Worm (Caenorhabditis elegans) whole organism, L2 larva: ENCODE data around the gene fntb-1.

Experiments used
- C34F6.9 ChIP-seq: fragments of 150-350 bp; optimal IDR thresholded peaks from 2 replicates; lab custom pipeline; 2014; ENCODE audit warnings: missing biosample characterization, missing genetic modification characterization
- F13H6.1 ChIP-seq: sonication (generic microtip); optimal IDR thresholded peaks from 2 replicates; lab custom pipeline; 2016; ENCODE audit warnings: missing genetic modification characterization, missing compliant biosample characterization
- R02D3.7 ChIP-seq: fragments of 150-350 bp; optimal IDR thresholded peaks from 2 replicates; lab custom pipeline; 2014; ENCODE audit warnings: missing biosample characterization, missing genetic modification characterization
- Y55F3AM.14 ChIP-seq: fragments of 200-800 bp; sonication (Bioruptor generic); optimal IDR thresholded peaks from 2 replicates; lab custom pipeline; 2018; ENCODE audit warnings: mild to moderate bottlenecking, missing genetic modification characterization, missing compliant biosample characterization
- ZK546.5 ChIP-seq: sonication (generic microtip); optimal IDR thresholded peaks from 2 replicates; lab custom pipeline; 2017; ENCODE audit warnings: missing biosample characterization, missing genetic modification characterization
- alr-1 ChIP-seq: fragments of 150-350 bp; optimal IDR thresholded peaks from 2 replicates; lab custom pipeline; 2014; ENCODE audit warnings: missing biosample characterization, missing genetic modification characterization
- ama-1 ChIP-seq: fragments of 150-350 bp; optimal IDR thresholded peaks from 2 replicates; lab custom pipeline; 2018; ENCODE audit warnings: inconsistent platforms
- blmp-1 ChIP-seq: sonication (generic microtip); optimal IDR thresholded peaks from 2 replicates; lab custom pipeline; 2017; ENCODE audit warnings: missing genetic modification characterization, mild to moderate bottlenecking, missing compliant biosample characterization, antibody characterized with exemption, moderate library complexity; ENCODE audit not compliant: insufficient read depth
- ceh-16 ChIP-seq: fragments of 150-350 bp; optimal IDR thresholded peaks from 2 replicates; lab custom pipeline; 2014; ENCODE audit warnings: missing biosample characterization, missing genetic modification characterization
- crh-2 ChIP-seq: sonication (generic microtip); optimal IDR thresholded peaks from 2 replicates; lab custom pipeline; 2017; ENCODE audit warnings: missing biosample characterization, missing genetic modification characterization
- dmd-4 ChIP-seq: sonication (generic microtip); optimal IDR thresholded peaks from 2 replicates; lab custom pipeline; 2017; ENCODE audit warnings: missing biosample characterization, missing genetic modification characterization
- egl-27 ChIP-seq: sonication (generic microtip); optimal IDR thresholded peaks from 3 replicates; lab custom pipeline; 2017; ENCODE audit warnings: missing biosample characterization, missing genetic modification reagents, missing genetic modification characterization
- elt-1 ChIP-seq: fragments of 150-350 bp; optimal IDR thresholded peaks from 2 replicates; lab custom pipeline; 2014; ENCODE audit warnings: missing biosample characterization, missing genetic modification characterization
- gmeb-1 ChIP-seq: fragments of 150-350 bp; optimal IDR thresholded peaks from 2 replicates; lab custom pipeline; 2014; ENCODE audit warnings: missing biosample characterization, missing genetic modification characterization
- lin-11 ChIP-seq: fragments of 150-350 bp; sonication (generic microtip); optimal IDR thresholded peaks from 2 replicates; lab custom pipeline; 2014; ENCODE audit warnings: missing biosample characterization, missing genetic modification characterization, inconsistent platforms, mixed read lengths
- lin-13 ChIP-seq: fragments of 150-350 bp; optimal IDR thresholded peaks from 2 replicates; lab custom pipeline; 2014; ENCODE audit warnings: missing biosample characterization, missing genetic modification reagents, missing genetic modification characterization
- lin-39 ChIP-seq: fragments of 150-350 bp; optimal IDR thresholded peaks from 2 replicates; lab custom pipeline; 2014; ENCODE audit warnings: missing biosample characterization, missing genetic modification reagents, missing genetic modification characterization
- lsy-2 ChIP-seq, 2 experiments: fragments of 150-350 bp in 1 of 2; sonication (generic microtip) in 1 of 2; optimal IDR thresholded peaks; 2 replicates each; lab custom pipeline; 2014 to 2017; ENCODE audit warnings: missing biosample characterization in 2 of 2, missing genetic modification characterization in 2 of 2
- mab-5 ChIP-seq: fragments of 150-350 bp; optimal IDR thresholded peaks from 2 replicates; lab custom pipeline; 2014; ENCODE audit warnings: missing biosample characterization, missing genetic modification characterization
- nhr-10 ChIP-seq: sonication (generic microtip); optimal IDR thresholded peaks from 2 replicates; lab custom pipeline; 2017; ENCODE audit warnings: missing biosample characterization, missing genetic modification characterization
- nhr-11 ChIP-seq: fragments of 150-350 bp; optimal IDR thresholded peaks from 2 replicates; lab custom pipeline; 2014; ENCODE audit warnings: missing biosample characterization, missing genetic modification characterization
- nhr-12 ChIP-seq: fragments of 150-350 bp; optimal IDR thresholded peaks from 2 replicates; lab custom pipeline; 2014; ENCODE audit warnings: missing biosample characterization, missing genetic modification characterization
- nhr-129 ChIP-seq: fragments of 150-350 bp; optimal IDR thresholded peaks from 2 replicates; lab custom pipeline; 2014; ENCODE audit warnings: missing biosample characterization, missing genetic modification characterization
- nhr-21 ChIP-seq: fragments of 150-350 bp; optimal IDR thresholded peaks from 2 replicates; lab custom pipeline; 2014; ENCODE audit warnings: missing biosample characterization, missing genetic modification characterization
- nhr-23 ChIP-seq: fragments of 150-350 bp; optimal IDR thresholded peaks from 2 replicates; lab custom pipeline; 2014; ENCODE audit warnings: missing biosample characterization, missing genetic modification reagents, missing genetic modification characterization
- nhr-25 ChIP-seq: fragments of 150-350 bp; sonication (generic microtip); optimal IDR thresholded peaks from 3 replicates; lab custom pipeline; 2014; ENCODE audit warnings: missing biosample characterization, missing genetic modification characterization
- nhr-77 ChIP-seq: fragments of 150-350 bp; optimal IDR thresholded peaks from 2 replicates; lab custom pipeline; 2014; ENCODE audit warnings: missing biosample characterization, missing genetic modification characterization
- peb-1 ChIP-seq: fragments of 150-350 bp; optimal IDR thresholded peaks from 2 replicates; lab custom pipeline; 2014; ENCODE audit warnings: missing biosample characterization, missing genetic modification characterization
- sem-4 ChIP-seq: fragments of 150-350 bp; optimal IDR thresholded peaks from 2 replicates; lab custom pipeline; 2014; ENCODE audit warnings: missing biosample characterization, missing genetic modification reagents, missing genetic modification characterization
- skn-1 ChIP-seq: sonication (generic microtip); optimal IDR thresholded peaks from 2 replicates; lab custom pipeline; 2017; ENCODE audit warnings: missing biosample characterization, missing genetic modification characterization
- sma-3 ChIP-seq: sonication (generic microtip); optimal IDR thresholded peaks from 2 replicates; lab custom pipeline; 2016; ENCODE audit warnings: missing genetic modification reagents, missing genetic modification characterization, missing compliant biosample characterization
- sma-9 ChIP-seq, 2 experiments: fragments of 150-350 bp in 1 of 2; sonication (generic microtip) in 1 of 2; optimal IDR thresholded peaks; 2 replicates each; lab custom pipeline; 2014 to 2016; ENCODE audit warnings: missing genetic modification characterization in 2 of 2, mild to moderate bottlenecking in 1 of 2, missing biosample characterization in 1 of 2, missing compliant biosample characterization in 1 of 2, missing genetic modification reagents in 1 of 2, moderate library complexity in 1 of 2
- snpc-4 ChIP-seq: fragments of 150-350 bp; optimal IDR thresholded peaks from 2 replicates; lab custom pipeline; 2014; ENCODE audit warnings: missing biosample characterization, missing genetic modification characterization
- unc-39 ChIP-seq: fragments of 150-350 bp; optimal IDR thresholded peaks from 2 replicates; lab custom pipeline; 2014; ENCODE audit warnings: missing biosample characterization, missing genetic modification characterization
- unc-55 ChIP-seq: fragments of 150-350 bp; sonication (generic microtip); optimal IDR thresholded peaks from 3 replicates; lab custom pipeline; 2014; ENCODE audit warnings: missing biosample characterization, missing genetic modification reagents, missing genetic modification characterization
- unc-62 ChIP-seq: fragments of 150-350 bp; optimal IDR thresholded peaks from 2 replicates; lab custom pipeline; 2014; ENCODE audit warnings: missing biosample characterization, missing genetic modification reagents, missing genetic modification characterization
- ztf-1 ChIP-seq: fragments of 200-800 bp; sonication (Bioruptor generic); conservative IDR thresholded peaks from 2 replicates; pipeline ENCODE4 v1.3.6; 2022; ENCODE audit warnings: missing genetic modification characterization, missing compliant biosample characterization
- ztf-11 ChIP-seq: sonication (generic microtip); optimal IDR thresholded peaks from 2 replicates; lab custom pipeline; 2017; ENCODE audit warnings: missing biosample characterization, missing genetic modification characterization
- ztf-4 ChIP-seq: fragments of 150-350 bp; optimal IDR thresholded peaks from 2 replicates; lab custom pipeline; 2014; ENCODE audit warnings: missing biosample characterization, missing genetic modification characterization

Gene fntb-1

ce11 chrV:14414964-14415564 is 32.4 kb upstream of the fntb-1 start, which contains the start of the genes nxf-1 and C15H11.11 (continued):
- peak; percentile 71 for TF ChIP-seq sma-9 (GFP tag; optimal IDR thresholded peaks at IDR 0.05; lab: Kevin White, UChicago)
- no peak for TF ChIP-seq sma-9 (tag; optimal IDR thresholded peaks at IDR 0.05; lab: Kevin White, UChicago)
- TF ChIP-seq nhr-77: no peak
- TF ChIP-seq nhr-129: peak; percentile 61
- no peak for TF ChIP-seq elt-1
- peak; percentile 81 for TF ChIP-seq gmeb-1
- TF ChIP-seq nhr-23 (tag; lab: Kevin White, UChicago): no peak
- TF ChIP-seq ceh-16 (tag; lab: Kevin White, UChicago): no peak
- TF ChIP-seq ztf-11 (tag; lab: Kevin White, UChicago): no peak
- TF ChIP-seq nhr-11 (tag; lab: Kevin White, UChicago): no peak
- TF ChIP-seq ztf-1: no peak
- no peak for TF ChIP-seq alr-1 (tag; lab: Kevin White, UChicago)
- no peak for TF ChIP-seq nhr-10 (tag; lab: Kevin White, UChicago)
- TF ChIP-seq snpc-4 (tag; lab: Kevin White, UChicago): peak; percentile 19
- no peak for TF ChIP-seq blmp-1 (tag; lab: Kevin White, UChicago)
- peak; percentile 84 for TF ChIP-seq C34F6.9 (tag; lab: Kevin White, UChicago)
- TF ChIP-seq ztf-4 (tag; lab: Kevin White, UChicago): no peak
- peak; percentile 73 for TF ChIP-seq sma-3 (GFP tag; lab: Kevin White, UChicago)
- TF ChIP-seq Y55F3AM.14 (GFP tag; lab: Kevin White, UChicago): no peak
- no peak for TF ChIP-seq unc-39 (tag; lab: Kevin White, UChicago)
- peak; percentile 83 for TF ChIP-seq crh-2
- TF ChIP-seq mab-5: no peak
- TF ChIP-seq nhr-21 (tag; lab: Kevin White, UChicago): peak; percentile 36
- peak; percentile 71 to 88 for TF ChIP-seq lsy-2 (tag; optimal IDR thresholded peaks at IDR 0.05; lab: Kevin White, UChicago)
- peak; percentile 30 for TF ChIP-seq sem-4 (tag; lab: Kevin White, UChicago)
- TF ChIP-seq F13H6.1 (tag; lab: Kevin White, UChicago): peak; percentile 60
- peak; percentile 70 for TF ChIP-seq ama-1 (lab: Kevin White, UChicago)

ce11 chrV:14417735-14418134 is 29.7 kb upstream of the fntb-1 start, which contains the start of the genes nxf-2 and set-31:
Gene nxf-2 (minus strand): TSS chrV:14417835.
Gene set-31 (plus strand): TSS chrV:14417903.
- TF ChIP-seq skn-1 (no peak), lsy-2 (tag; optimal IDR thresholded peaks at IDR 0.05; lab: Kevin White, UChicago) (peak in 1 of 2 experiments; percentile 41), lin-11 (no peak)

DNA sequence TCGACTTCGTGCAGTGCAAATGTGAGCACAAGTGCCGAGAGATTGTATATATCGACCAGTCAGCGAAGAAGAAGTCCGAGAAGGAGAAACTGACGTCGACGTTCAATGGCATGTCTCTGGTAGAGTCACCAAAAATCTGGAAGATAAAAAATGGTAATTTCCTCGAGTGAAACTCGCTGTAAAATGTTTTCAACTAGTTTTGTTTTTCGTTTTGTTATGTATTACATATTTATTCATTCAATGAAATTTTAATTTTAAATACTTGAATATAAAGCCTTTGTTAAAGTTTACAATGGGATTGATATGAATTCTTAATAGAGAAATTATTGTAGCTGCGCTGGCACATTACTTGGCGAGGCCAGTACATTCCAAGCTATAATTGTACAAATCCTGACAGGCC is 27.6 kb upstream of the fntb-1 start:
- TF ChIP-seq nhr-21 (tag; lab: Kevin White, UChicago): no peak
- no peak for TF ChIP-seq nhr-10 (tag; lab: Kevin White, UChicago)
- no peak for TF ChIP-seq nhr-25
- no peak for TF ChIP-seq peb-1 (tag; lab: Kevin White, UChicago)
- TF ChIP-seq sma-3 (GFP tag; lab: Kevin White, UChicago): no peak
- TF ChIP-seq snpc-4 (tag; lab: Kevin White, UChicago): no peak
- no peak for TF ChIP-seq skn-1
- TF ChIP-seq ZK546.5 (tag; lab: Kevin White, UChicago): no peak
- no peak for TF ChIP-seq nhr-12 (tag; lab: Kevin White, UChicago)

- no peak for TF ChIP-seq snpc-4 (tag; lab: Kevin White, UChicago)
- no peak for TF ChIP-seq lin-13 (GFP tag; lab: Kevin White, UChicago)
Observed at ce11 chrV:14421325-14421724, 26.1 kb upstream of the fntb-1 start, which contains the start of gene dhs-22. Gene dhs-22 (minus strand): TSS chrV:14421440.

- TF ChIP-seq R02D3.7 (tag; lab: Kevin White, UChicago) (no peak), Y55F3AM.14 (GFP tag; lab: Kevin White, UChicago) (no peak), gmeb-1 (no peak), unc-62 (no peak), lin-39 (tag; lab: Kevin White, UChicago) (no peak), C34F6.9 (tag; lab: Kevin White, UChicago) (no peak), unc-55 (no peak), elt-1 (no peak), nhr-129 (no peak), ztf-4 (tag; lab: Kevin White, UChicago) (no peak), unc-39 (tag; lab: Kevin White, UChicago) (no peak), lin-11 (no peak), lsy-2 (tag; optimal IDR thresholded peaks at IDR 0.05; lab: Kevin White, UChicago) (no peak), egl-27 (tag; lab: Kevin White, UChicago) (no peak), ZK546.5 (tag; lab: Kevin White, UChicago) (no peak), dmd-4 (tag; lab: Kevin White, UChicago) (no peak), nhr-11 (tag; lab: Kevin White, UChicago) (no peak), nhr-25 (no peak), F13H6.1 (tag; lab: Kevin White, UChicago) (no peak)
Observed at ce11 chrV:14422317-14422716, 25.1 kb upstream of the fntb-1 start, which contains the start of gene pas-1. Gene pas-1 (minus strand): TSS chrV:14422618.
